Worm (Caenorhabditis elegans): Measurements from ENCODE around the gene F26G1.10.

Gene F26G1.10

ce11 chrII:4741527-4742187 is 32.5 kb upstream of the F26G1.10 start, which contains the start of gene acs-11:
Gene acs-11 (plus strand): TSS chrII:4742137.
- TF ChIP-seq unc-120 (tag; optimal IDR thresholded peaks at IDR 0.05; ENCODE audit: poor library complexity, severe bottlenecking) (no peak), unc-62 (GFP tag; optimal IDR thresholded peaks at IDR 0.05) (no peak), sem-2 (GFP tag; optimal IDR thresholded peaks at IDR 0.05) (no peak), lin-32 (GFP tag; optimal IDR thresholded peaks at IDR 0.05) (no peak), ceh-83 (GFP tag; optimal IDR thresholded peaks at IDR 0.05) (no peak), hlh-1 (tag; optimal IDR thresholded peaks at IDR 0.05) (no peak), pha-4 (tag; optimal IDR thresholded peaks at IDR 0.05) (no peak), sptf-1 (tag; optimal IDR thresholded peaks at IDR 0.05) (no peak), cnd-1 (tag; optimal IDR thresholded peaks at IDR 0.05) (no peak), mep-1 (tag; optimal IDR thresholded peaks at IDR 0.05) (no peak), mls-2 (tag; optimal IDR thresholded peaks at IDR 0.05) (no peak)

ce11 chrII:4745281-4745680 is 28.9 kb upstream of the F26G1.10 start:
- TF ChIP-seq ceh-83 (GFP tag; optimal IDR thresholded peaks at IDR 0.05) (no peak), elt-3 (tag; optimal IDR thresholded peaks at IDR 0.05) (peak; percentile 25), elt-1 (tag; optimal IDR thresholded peaks at IDR 0.05; ENCODE audit: borderline replicate concordance, insufficient read depth) (peak; percentile 29), hlh-1 (tag; optimal IDR thresholded peaks at IDR 0.05) (no peak)

ce11 chrII:4747063-4747462 is 27.1 kb upstream of the F26G1.10 start:
- TF ChIP-seq sptf-1 (tag; optimal IDR thresholded peaks at IDR 0.05) = no peak
- no peak for TF ChIP-seq lin-13 (tag; optimal IDR thresholded peaks at IDR 0.05)
- TF ChIP-seq lsy-2 (tag; optimal IDR thresholded peaks at IDR 0.05) = no peak
- TF ChIP-seq cnd-1 (tag; optimal IDR thresholded peaks at IDR 0.05) = no peak
- TF ChIP-seq ceh-43 (GFP tag; optimal IDR thresholded peaks at IDR 0.05) = no peak
- no peak for TF ChIP-seq ces-1 (GFP tag; optimal IDR thresholded peaks at IDR 0.05)
- no peak for TF ChIP-seq zip-8 (tag; optimal IDR thresholded peaks at IDR 0.05)
- TF ChIP-seq nhr-28 (tag; optimal IDR thresholded peaks at IDR 0.05) = no peak
- TF ChIP-seq blmp-1 (tag; optimal IDR thresholded peaks at IDR 0.05) = no peak
- no peak for TF ChIP-seq ceh-83 (GFP tag; optimal IDR thresholded peaks at IDR 0.05)
- no peak for TF ChIP-seq nhr-76 (tag; optimal IDR thresholded peaks at IDR 0.05)
- TF ChIP-seq mls-2 (tag; optimal IDR thresholded peaks at IDR 0.05) = no peak
- no peak for TF ChIP-seq nhr-2 (tag; optimal IDR thresholded peaks at IDR 0.05)
- TF ChIP-seq M03D4.4 (tag; optimal IDR thresholded peaks at IDR 0.05) = no peak
- no peak for TF ChIP-seq ceh-39 (tag; optimal IDR thresholded peaks at IDR 0.05)
- no peak for TF ChIP-seq ham-2 (GFP tag; optimal IDR thresholded peaks at IDR 0.05)
- TF ChIP-seq nhr-12 (tag; optimal IDR thresholded peaks at IDR 0.05) = no peak
- no peak for TF ChIP-seq bed-3 (GFP tag; optimal IDR thresholded peaks at IDR 0.05)

DNA sequence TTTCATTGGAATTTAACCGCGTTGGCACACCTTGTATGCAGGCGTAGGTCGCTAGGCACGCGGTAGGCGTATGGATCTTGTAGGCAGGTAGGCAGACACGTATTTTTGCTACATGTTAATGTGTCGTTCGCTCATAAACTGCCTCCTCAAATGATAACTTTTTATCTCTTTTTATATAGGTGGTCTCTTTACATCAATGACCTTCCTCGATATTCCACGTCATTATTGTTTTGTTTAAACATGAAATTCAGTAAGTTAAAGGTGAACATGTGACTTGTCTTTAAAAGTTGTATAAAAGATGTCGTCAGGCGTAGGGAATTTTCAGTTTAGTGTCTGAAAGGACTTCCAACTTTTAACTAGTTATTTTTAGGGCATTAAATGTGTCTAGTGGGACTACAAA is 26.5 kb upstream of the F26G1.10 start:
- TF ChIP-seq sptf-1 (tag; optimal IDR thresholded peaks at IDR 0.05) = no peak
- TF ChIP-seq ham-2 (GFP tag; optimal IDR thresholded peaks at IDR 0.05) = no peak
- no peak for TF ChIP-seq elt-1 (tag; optimal IDR thresholded peaks at IDR 0.05; ENCODE audit: borderline replicate concordance, insufficient read depth)
- TF ChIP-seq ceh-39 (tag; optimal IDR thresholded peaks at IDR 0.05) = no peak
- no peak for TF ChIP-seq nhr-2 (tag; optimal IDR thresholded peaks at IDR 0.05)
- no peak for TF ChIP-seq lsy-2 (tag; optimal IDR thresholded peaks at IDR 0.05)
- TF ChIP-seq mep-1 (tag; optimal IDR thresholded peaks at IDR 0.05) = no peak
- TF ChIP-seq nhr-12 (tag; optimal IDR thresholded peaks at IDR 0.05) = no peak
- TF ChIP-seq ces-1 (GFP tag; optimal IDR thresholded peaks at IDR 0.05) = no peak
- no peak for TF ChIP-seq ceh-43 (GFP tag; optimal IDR thresholded peaks at IDR 0.05)
- no peak for TF ChIP-seq cnd-1 (tag; optimal IDR thresholded peaks at IDR 0.05)
- TF ChIP-seq drap-1 (GFP tag; optimal IDR thresholded peaks at IDR 0.05) = no peak
- no peak for TF ChIP-seq hlh-1 (tag; optimal IDR thresholded peaks at IDR 0.05)
- no peak for TF ChIP-seq ceh-83 (GFP tag; optimal IDR thresholded peaks at IDR 0.05)
- TF ChIP-seq mls-2 (tag; optimal IDR thresholded peaks at IDR 0.05) = no peak

DNA sequence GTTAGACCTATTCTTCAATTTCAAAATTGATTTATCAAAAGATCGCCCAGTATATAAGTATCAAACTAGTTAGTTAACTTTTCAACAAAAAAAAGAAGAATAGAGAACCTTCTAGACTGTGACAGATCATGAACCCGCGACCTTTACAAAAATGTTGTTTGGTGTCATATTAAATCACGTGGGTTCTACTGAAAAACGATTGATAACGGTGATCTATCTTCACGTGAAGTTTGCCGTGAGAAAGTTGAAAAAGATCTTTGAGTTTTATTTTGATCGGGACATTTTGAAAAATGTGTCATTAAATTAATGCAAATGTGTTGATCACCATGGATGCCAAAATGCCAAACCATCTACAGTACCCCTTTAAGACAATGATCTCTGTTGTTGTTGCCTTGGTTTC is 25.8 kb upstream of the F26G1.10 start:
- TF ChIP-seq drap-1 (GFP tag; optimal IDR thresholded peaks at IDR 0.05) = no peak

ce11 chrII:4749581-4749980 is 24.6 kb upstream of the F26G1.10 start, which contains the start of gene F41C3.2:
Gene F41C3.2 (plus strand): TSS chrII:4749968.
- no peak for TF ChIP-seq lsy-2 (tag; optimal IDR thresholded peaks at IDR 0.05)

All from whole organism, mixed stage, embryonic.